Fruit fly (Drosophila melanogaster): ENCODE results near the gene Dab.

The Dab gene

DNA sequence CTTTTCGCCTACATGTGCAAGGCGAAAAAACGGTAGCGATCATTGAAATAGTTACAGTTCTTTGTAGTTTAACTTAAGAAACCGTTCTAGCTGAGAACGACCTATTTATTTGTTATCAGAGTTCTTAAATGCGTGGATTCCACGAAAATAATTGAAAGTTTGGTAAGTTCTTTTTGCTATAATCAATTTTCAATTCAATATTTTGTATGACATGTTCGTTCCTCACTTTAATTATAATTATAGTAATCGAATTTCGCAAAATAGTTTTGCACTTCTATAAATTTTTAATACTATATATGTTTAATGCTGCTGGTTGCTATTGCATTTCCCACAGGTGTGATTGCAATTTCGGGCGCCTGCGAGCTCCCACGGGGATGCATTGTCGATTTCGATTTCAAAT lies 36.4 kb downstream of the Dab start (continued):
- TF ChIP-seq row (GFP tag; IDR thresholded peaks at IDR 0.05) (no peak), CG11696 (GFP tag; IDR thresholded peaks at IDR 0.05) (peak; percentile 10; the same call in 1 of the 2 replicates), Hr51 (GFP tag; optimal IDR thresholded peaks at IDR 0.05) (no peak), GATAe (GFP tag; conservative IDR thresholded peaks at IDR 0.05) (no peak), YL-1 (GFP tag; optimal IDR thresholded peaks at IDR 0.05) (no peak), peb (GFP tag; IDR thresholded peaks at IDR 0.05) (no peak)

DNA sequence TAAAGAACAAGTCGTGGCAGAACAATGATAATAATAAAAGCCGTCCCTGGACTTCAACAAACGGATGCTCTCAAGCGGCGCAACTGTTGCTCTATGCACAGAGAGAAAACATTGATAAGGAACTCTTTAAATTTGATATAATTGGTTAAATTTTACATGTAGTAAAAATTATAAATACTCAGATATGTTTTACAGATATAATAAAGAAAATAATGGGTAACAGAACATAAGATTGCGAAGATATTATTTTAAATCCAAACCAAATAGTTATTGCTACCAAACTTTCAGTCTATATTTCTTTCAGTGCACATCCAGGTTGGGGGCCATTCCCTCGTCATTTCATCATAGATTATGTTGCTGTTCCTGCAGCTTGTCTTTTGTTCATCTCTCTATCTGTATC lies 37.8 kb downstream of the Dab start:
- TF ChIP-seq nmo (GFP tag; optimal IDR thresholded peaks at IDR 0.05) (peak; percentile 66), CG11085 (GFP tag; IDR thresholded peaks at IDR 0.05) (no peak), sim (GFP tag; IDR thresholded peaks at IDR 0.05) (0 out of 2 replicates have a peak, but pooled peaks have one; percentile 13), fd96Cb (tag; optimal IDR thresholded peaks at IDR 0.05) (peak; percentile 31), oc (tag; optimal IDR thresholded peaks at IDR 0.05) (no peak), NfI (GFP tag; optimal IDR thresholded peaks at IDR 0.05) (no peak), Kr (GFP tag; optimal IDR thresholded peaks at IDR 0.05) (no peak), CG17802 (tag; optimal IDR thresholded peaks at IDR 0.05) (no peak), CG1603 (tag; optimal IDR thresholded peaks at IDR 0.05) (no peak), CG4617 (GFP tag; optimal IDR thresholded peaks at IDR 0.05; ENCODE audit: borderline replicate concordance) (no peak), grau (tag; optimal IDR thresholded peaks at IDR 0.05) (no peak), CG10462 (GFP tag; optimal IDR thresholded peaks at IDR 0.05) (no peak), wek (GFP tag; optimal IDR thresholded peaks at IDR 0.05) (no peak), CG14860 (GFP tag; IDR thresholded peaks at IDR 0.05; ENCODE audit: partially characterized antibody) (no peak), CG15601 (tag; optimal IDR thresholded peaks at IDR 0.05) (peak; percentile 33), ken (GFP tag; IDR thresholded peaks at IDR 0.05) (no peak), dimm (GFP tag; IDR thresholded peaks at IDR 0.05) (no peak), zen (tag; optimal IDR thresholded peaks at IDR 0.05) (peak; percentile 18), hkb (optimal IDR thresholded peaks at IDR 0.05) (no peak), hkb (GFP tag; IDR thresholded peaks at IDR 0.05) (peak; percentile 45; the same call in 1 of the 2 replicates), Poxn (GFP tag; IDR thresholded peaks at IDR 0.05) (no peak), BEAF-32 (GFP tag; optimal IDR thresholded peaks at IDR 0.05) (no peak), hb (GFP tag; IDR thresholded peaks at IDR 0.05; ENCODE audit: partially characterized antibody) (no peak), CG1233 (GFP tag; optimal IDR thresholded peaks at IDR 0.05) (peak; percentile 2), CG7556 (GFP tag; optimal IDR thresholded peaks at IDR 0.05) (peak; percentile 21), ash1 (GFP tag; optimal IDR thresholded peaks at IDR 0.05) (no peak), dati (GFP tag; IDR thresholded peaks at IDR 0.05) (no peak), CG17829 (tag; optimal IDR thresholded peaks at IDR 0.05) (peak; percentile 66), Sox100B (GFP tag; optimal IDR thresholded peaks at IDR 0.05) (peak; percentile 24), CG17385 (GFP tag; optimal IDR thresholded peaks at IDR 0.05) (no peak), CG4282 (GFP tag; optimal IDR thresholded peaks at IDR 0.05) (no peak), tap (tag; optimal IDR thresholded peaks at IDR 0.05) (peak; percentile 9), CG10979 (tag; optimal IDR thresholded peaks at IDR 0.05) (peak; percentile 82), abd-A (tag; optimal IDR thresholded peaks at IDR 0.05) (no peak), CG14050 (GFP tag; IDR thresholded peaks at IDR 0.05) (no peak), CG2129 (GFP tag; IDR thresholded peaks at IDR 0.05; ENCODE audit: partially characterized antibody) (no peak), stc (GFP tag; IDR thresholded peaks at IDR 0.05) (no peak), CG31441 (GFP tag; IDR thresholded peaks at IDR 0.05) (peak; percentile 72), lola (GFP tag; optimal IDR thresholded peaks at IDR 0.05) (peak in 1 of 3 experiments; percentile 63), NK7.1 (GFP tag; optimal IDR thresholded peaks at IDR 0.05) (no peak), CG3407 (GFP tag; optimal IDR thresholded peaks at IDR 0.05) (no peak), eve (GFP tag; optimal IDR thresholded peaks at IDR 0.05) (no peak), pros (GFP tag; optimal IDR thresholded peaks at IDR 0.05) (no peak)
